Worm (Caenorhabditis elegans): ENCODE measurements around the gene folt-1.

DNA sequence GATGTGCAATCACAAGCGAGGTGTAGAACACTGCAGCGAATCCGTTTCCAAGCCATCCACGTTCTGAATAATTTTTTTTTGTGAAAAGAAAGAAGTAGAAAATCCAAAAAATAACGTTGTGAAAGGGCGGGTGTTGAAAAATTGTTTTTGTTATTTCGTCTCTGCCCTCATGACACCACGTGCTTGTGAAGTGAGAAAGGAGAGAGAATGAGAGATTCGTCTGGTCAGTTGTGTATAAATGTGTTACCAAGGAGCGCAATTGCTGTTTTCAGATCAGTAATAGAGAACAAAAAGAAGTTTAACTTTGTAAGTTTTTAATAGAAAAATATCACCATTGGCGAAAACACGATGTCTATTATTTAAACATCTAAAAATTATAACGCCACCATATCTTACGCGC is 20.0 kb upstream of the folt-1 start:
- TF ChIP-seq lin-11 (tag; optimal IDR thresholded peaks at IDR 0.05): no peak
- no peak for TF ChIP-seq unc-39 (tag; optimal IDR thresholded peaks at IDR 0.05)
- TF ChIP-seq dmd-4 (tag; optimal IDR thresholded peaks at IDR 0.05): no peak
- TF ChIP-seq alr-1 (tag; optimal IDR thresholded peaks at IDR 0.05): no peak
- no peak for TF ChIP-seq elt-3 (tag; optimal IDR thresholded peaks at IDR 0.05)
- peak; percentile 9 for TF ChIP-seq ama-1 (optimal IDR thresholded peaks at IDR 0.05)
- TF ChIP-seq F13H6.1 (tag; optimal IDR thresholded peaks at IDR 0.05): peak; percentile 3
- TF ChIP-seq blmp-1 (tag; optimal IDR thresholded peaks at IDR 0.05; ENCODE audit: insufficient read depth): no peak
- TF ChIP-seq snpc-4 (tag; optimal IDR thresholded peaks at IDR 0.05): no peak
- TF ChIP-seq zag-1 (tag; optimal IDR thresholded peaks at IDR 0.05): no peak
- no peak for TF ChIP-seq ztf-4 (tag; optimal IDR thresholded peaks at IDR 0.05)
- peak; percentile 42 to 61 for TF ChIP-seq mdl-1 (tag; optimal IDR thresholded peaks at IDR 0.05)
- TF ChIP-seq skn-1 (tag; optimal IDR thresholded peaks at IDR 0.05): no peak
